Fruit fly (Drosophila melanogaster) whole organism, embryonic: ENCODE measurements around the gene Gdi.

ENCODE experiments used
- Antp ChIP-seq: fragments of 200-800 bp; sonication (Bioruptor generic); optimal IDR thresholded peaks from 3 replicates; lab custom pipeline; 2016; ENCODE audit warnings: missing biosample characterization, missing genetic modification characterization
- CG11456 ChIP-seq: fragments of 200-800 bp; sonication (Bioruptor generic); IDR thresholded peaks from 3 replicates; pipeline ENCODE4 v1.3.6; 2022; ENCODE audit warnings: missing biosample characterization, missing genetic modification characterization
- CG11504 ChIP-seq: fragments of 200-800 bp; sonication (Bioruptor generic); optimal IDR thresholded peaks from 3 replicates; lab custom pipeline; 2019; ENCODE audit warnings: missing biosample characterization, mild to moderate bottlenecking, missing genetic modification characterization, moderate library complexity
- CG13287 ChIP-seq: fragments of 200-800 bp; sonication (Bioruptor generic); IDR thresholded peaks from 2 replicates; pipeline ENCODE4 v1.3.6; 2022; ENCODE audit warnings: missing biosample characterization, missing genetic modification characterization; ENCODE audit not compliant: partially characterized antibody
- CG14050 ChIP-seq: fragments of 200-800 bp; sonication (Bioruptor generic); IDR thresholded peaks from 3 replicates; pipeline ENCODE4 v1.3.6; 2022; ENCODE audit warnings: missing biosample characterization, missing genetic modification characterization
- CG14710 ChIP-seq: fragments of 200-800 bp; sonication (Bioruptor generic); optimal IDR thresholded peaks from 3 replicates; lab custom pipeline; 2019; ENCODE audit warnings: missing biosample characterization, mild to moderate bottlenecking, missing genetic modification characterization, moderate library complexity
- CG15479 ChIP-seq: fragments of 200-800 bp; sonication (Bioruptor generic); optimal IDR thresholded peaks from 3 replicates; lab custom pipeline; 2019; ENCODE audit warnings: missing biosample characterization, mild to moderate bottlenecking, missing genetic modification characterization, moderate library complexity
- CG16863 ChIP-seq: fragments of 200-800 bp; sonication (Bioruptor generic); optimal IDR thresholded peaks from 3 replicates; lab custom pipeline; 2016; ENCODE audit warnings: missing biosample characterization, missing genetic modification characterization
- CG17359 ChIP-seq: fragments of 200-800 bp; sonication (Bioruptor generic); optimal IDR thresholded peaks from 3 replicates; lab custom pipeline; 2018; ENCODE audit warnings: missing biosample characterization, mild to moderate bottlenecking, missing genetic modification characterization, moderate library complexity
- CG18262 ChIP-seq: fragments of 200-800 bp; optimal IDR thresholded peaks from 3 replicates; lab custom pipeline; 2019; ENCODE audit warnings: missing biosample characterization, mild to moderate bottlenecking, missing genetic modification characterization, moderate library complexity
- CG18619 ChIP-seq: fragments of 200-800 bp; sonication (Bioruptor generic); optimal IDR thresholded peaks from 3 replicates; lab custom pipeline; 2017; ENCODE audit warnings: missing biosample characterization, mild to moderate bottlenecking, missing genetic modification characterization
- CG4328 ChIP-seq: fragments of 200-800 bp; sonication (Bioruptor generic); optimal IDR thresholded peaks from 3 replicates; lab custom pipeline; 2017; ENCODE audit warnings: missing biosample characterization, missing genetic modification reagents, missing genetic modification characterization
- CG4424 ChIP-seq: fragments of 200-800 bp; sonication (Bioruptor generic); optimal IDR thresholded peaks from 3 replicates; lab custom pipeline; 2016; ENCODE audit warnings: missing biosample characterization, missing genetic modification characterization
- CG8290 ChIP-seq, 3 experiments: fragments of 200-800 bp; sonication (Bioruptor generic); optimal IDR thresholded peaks; 2 replicates each; lab custom pipeline; 2016 to 2019; ENCODE audit warnings: missing biosample characterization in 3 of 3, missing genetic modification characterization in 3 of 3, mild to moderate bottlenecking in 2 of 3, moderate library complexity in 1 of 3
- CG9215 ChIP-seq: fragments of 200-800 bp; sonication (Bioruptor generic); IDR thresholded peaks from 2 replicates; pipeline ENCODE4 v1.3.6; 2022; ENCODE audit warnings: missing biosample characterization, missing genetic modification characterization
- CG9727 ChIP-seq: fragments of 200-800 bp; sonication (Bioruptor generic); optimal IDR thresholded peaks from 3 replicates; lab custom pipeline; 2017; ENCODE audit warnings: missing biosample characterization, mild to moderate bottlenecking, missing genetic modification characterization
- CoRest ChIP-seq: fragments of 200-800 bp; sonication (Bioruptor generic); optimal IDR thresholded peaks from 3 replicates; lab custom pipeline; 2018; ENCODE audit warnings: missing biosample characterization, mild to moderate bottlenecking, missing genetic modification characterization, moderate library complexity
- E2f2 ChIP-seq: fragments of 200-800 bp; sonication (Bioruptor generic); IDR thresholded peaks from 2 replicates; pipeline ENCODE4 v1.3.6; 2022; ENCODE audit warnings: missing biosample characterization, missing genetic modification characterization
- Eip74EF ChIP-seq, 2 experiments: fragments of 200-800 bp in 1 of 2; fragments of >200 bp in 1 of 2; sonication (Bioruptor generic) in 1 of 2; optimal IDR thresholded peaks; 2 replicates each; lab custom pipeline; 2017 to 2019; ENCODE audit warnings: missing biosample characterization in 2 of 2, missing genetic modification characterization in 2 of 2, mild to moderate bottlenecking in 1 of 2, moderate library complexity in 1 of 2
- Ets65A ChIP-seq: fragments of 200-800 bp; sonication (Bioruptor generic); peaks from one replicate; lab custom pipeline; 2016; ENCODE audit warnings: missing biosample characterization, missing genetic modification characterization
- HLH3B ChIP-seq: fragments of 200-800 bp; sonication (Bioruptor generic); IDR thresholded peaks from 2 replicates; pipeline ENCODE4 v1.3.6; 2022; ENCODE audit warnings: missing biosample characterization, missing genetic modification characterization
- Hr3 ChIP-seq: fragments of 200-800 bp; sonication (Bioruptor generic); optimal IDR thresholded peaks from 3 replicates; lab custom pipeline; 2016; ENCODE audit warnings: missing biosample characterization, missing genetic modification characterization
- Hr51 ChIP-seq, 2 experiments: fragments of 200-800 bp; sonication (Bioruptor generic); optimal IDR thresholded peaks; 2 replicates in 1 of 2; 3 replicates in 1 of 2; lab custom pipeline; 2016 to 2018; ENCODE audit warnings: missing biosample characterization in 2 of 2, missing genetic modification characterization in 2 of 2, mild to moderate bottlenecking in 1 of 2, moderate library complexity in 1 of 2
- Oli ChIP-seq: fragments of 200-800 bp; sonication (Bioruptor generic); optimal IDR thresholded peaks from 2 replicates; lab custom pipeline; 2018; ENCODE audit warnings: missing biosample characterization, mild to moderate bottlenecking, missing genetic modification characterization, moderate library complexity
- Sox100B ChIP-seq: fragments of 200-800 bp; sonication (Bioruptor generic); optimal IDR thresholded peaks from 3 replicates; lab custom pipeline; 2018; ENCODE audit warnings: missing biosample characterization, mild to moderate bottlenecking, missing genetic modification characterization
- Trl ChIP-seq, 3 experiments: fragments of >200 bp in 2 of 3; fragments of 200-800 bp in 1 of 3; sonication (Bioruptor generic) in 1 of 3; optimal IDR thresholded peaks; 2 replicates in 1 of 3; 3 replicates in 2 of 3; lab custom pipeline; 2016 to 2017; ENCODE audit warnings: missing biosample characterization in 1 of 3, missing genetic modification characterization in 1 of 3
- dmrt11E ChIP-seq: fragments of 200-800 bp; sonication (Bioruptor generic); optimal IDR thresholded peaks from 3 replicates; lab custom pipeline; 2018; ENCODE audit warnings: missing biosample characterization, mild to moderate bottlenecking, missing genetic modification characterization, moderate library complexity
- esg ChIP-seq: fragments of 200-800 bp; sonication (Bioruptor generic); conservative IDR thresholded peaks from 2 replicates; pipeline ENCODE4 v1.3.6; 2022; ENCODE audit warnings: missing biosample characterization, missing genetic modification characterization
- exex ChIP-seq: fragments of 200-800 bp; sonication (Bioruptor generic); optimal IDR thresholded peaks from 4 replicates; lab custom pipeline; 2018; ENCODE audit warnings: missing biosample characterization, mild to moderate bottlenecking, missing genetic modification characterization, moderate library complexity
- fd64A ChIP-seq: fragments of 200-800 bp; sonication (Bioruptor generic); optimal IDR thresholded peaks from 3 replicates; lab custom pipeline; 2018; ENCODE audit warnings: missing biosample characterization, mild to moderate bottlenecking, missing genetic modification characterization
- gem ChIP-seq: fragments of 200-800 bp; sonication (Bioruptor generic); optimal IDR thresholded peaks from 2 replicates; lab custom pipeline; 2019; ENCODE audit warnings: missing biosample characterization, mild to moderate bottlenecking, missing genetic modification characterization, moderate library complexity
- kni ChIP-seq: fragments of 200-800 bp; sonication (Bioruptor generic); optimal IDR thresholded peaks from 3 replicates; lab custom pipeline; 2017; ENCODE audit warnings: mild to moderate bottlenecking, missing biosample characterization, missing genetic modification reagents, missing genetic modification characterization
- lilli ChIP-seq: fragments of 200-800 bp; sonication (Bioruptor generic); optimal IDR thresholded peaks from 3 replicates; lab custom pipeline; 2016; ENCODE audit warnings: missing biosample characterization, missing genetic modification characterization
- lmd ChIP-seq: fragments of 200-800 bp; sonication (Bioruptor generic); IDR thresholded peaks from 2 replicates; pipeline ENCODE4 v1.3.6; 2022; ENCODE audit warnings: missing biosample characterization, missing genetic modification characterization
- maf-S ChIP-seq: fragments of 200-800 bp; sonication (Bioruptor generic); optimal IDR thresholded peaks from 2 replicates; lab custom pipeline; 2016; ENCODE audit warnings: missing biosample characterization, missing genetic modification characterization
- mirr ChIP-seq: fragments of 200-800 bp; sonication (Bioruptor generic); optimal IDR thresholded peaks from 3 replicates; lab custom pipeline; 2018; ENCODE audit warnings: missing biosample characterization, mild to moderate bottlenecking, missing genetic modification characterization
- nmo ChIP-seq: fragments of 200-800 bp; sonication (Bioruptor generic); optimal IDR thresholded peaks from 2 replicates; lab custom pipeline; 2018; ENCODE audit warnings: missing biosample characterization, mild to moderate bottlenecking, missing genetic modification characterization, moderate library complexity
- pho ChIP-seq: fragments of 200-800 bp; sonication (Bioruptor generic); optimal IDR thresholded peaks from 2 replicates; lab custom pipeline; 2016; ENCODE audit warnings: missing biosample characterization, missing genetic modification characterization
- pnt ChIP-seq: fragments of 200-800 bp; sonication (Bioruptor generic); optimal IDR thresholded peaks from 3 replicates; lab custom pipeline; 2016; ENCODE audit warnings: missing biosample characterization, missing genetic modification characterization
- psq ChIP-seq: fragments of 200-800 bp; sonication (Bioruptor generic); optimal IDR thresholded peaks from 2 replicates; lab custom pipeline; 2017; ENCODE audit warnings: missing biosample characterization, missing genetic modification characterization
- stc ChIP-seq: fragments of 200-800 bp; sonication (Bioruptor generic); IDR thresholded peaks from 2 replicates; pipeline ENCODE4 v1.3.6; 2022; ENCODE audit warnings: missing biosample characterization, missing genetic modification characterization
- wdn ChIP-seq: fragments of 200-800 bp; sonication (Bioruptor generic); IDR thresholded peaks from 2 replicates; pipeline ENCODE4 v1.3.6; 2022; ENCODE audit warnings: missing biosample characterization, missing genetic modification characterization
- z ChIP-seq: fragments of 200-800 bp; sonication (Bioruptor generic); IDR thresholded peaks from 3 replicates; pipeline ENCODE4 v1.3.6; 2022; ENCODE audit warnings: missing biosample characterization, missing genetic modification characterization

Gene Gdi

dm6 chr2L:9449257-9449972, 45.3 kb downstream of the Gdi start (continued):
- TF ChIP-seq CG15479 (GFP tag; lab: Kevin White, UChicago): peak; percentile 87
- peak; percentile 92 for TF ChIP-seq CG14050 (GFP tag; lab: Robert Waterston, UW)
- TF ChIP-seq Trl (optimal IDR thresholded peaks at IDR 0.05; lab: Kevin White, UChicago): peak; percentile 92 to 95
- peak; percentile 91 for TF ChIP-seq Trl (GFP tag; optimal IDR thresholded peaks at IDR 0.05; lab: Kevin White, UChicago)
- TF ChIP-seq CG4424 (GFP tag; lab: Kevin White, UChicago): peak; percentile 95
- peak; percentile 90 for TF ChIP-seq psq (GFP tag; lab: Kevin White, UChicago)
- TF ChIP-seq pho (GFP tag; lab: Kevin White, UChicago): peak; percentile 72
- peak; percentile 91 for TF ChIP-seq CG17359
- TF ChIP-seq z (GFP tag; lab: Robert Waterston, UW): peak; percentile 95
- TF ChIP-seq stc (GFP tag; lab: Robert Waterston, UW): peak; percentile 93
- peak; percentile 98 for TF ChIP-seq CG18619 (GFP tag; lab: Kevin White, UChicago)
- peak; percentile 96 for TF ChIP-seq Hr3 (GFP tag; lab: Kevin White, UChicago)
- TF ChIP-seq CG9215 (GFP tag; lab: Robert Waterston, UW): peak; percentile 96
- peak; percentile 92 for TF ChIP-seq CG11456 (GFP tag; lab: Robert Waterston, UW)
- TF ChIP-seq CoRest: peak; percentile 98

- TF ChIP-seq dmrt11E (tag; lab: Kevin White, UChicago) (no peak), Sox100B (GFP tag; lab: Kevin White, UChicago) (peak; percentile 10), Antp (GFP tag; lab: Kevin White, UChicago) (peak; percentile 14), CG14710 (peak; percentile 33), CG16863 (peak; percentile 14), gem (tag; lab: Kevin White, UChicago) (peak; percentile 12), Ets65A (GFP tag; lab: Kevin White, UChicago) (peak; percentile 93), lilli (GFP tag; lab: Kevin White, UChicago) (peak; percentile 3), lmd (GFP tag; lab: Robert Waterston, UW) (peak; percentile 8), CG4328 (GFP tag; lab: Kevin White, UChicago) (no peak), CG8290 (GFP tag; optimal IDR thresholded peaks at IDR 0.05; lab: Kevin White, UChicago) (no peak), CG8290 (tag; optimal IDR thresholded peaks at IDR 0.05; lab: Kevin White, UChicago) (peak in 1 of 2 experiments; percentile 27), nmo (peak; percentile 22), fd64A (GFP tag; lab: Kevin White, UChicago) (no peak), pnt (GFP tag; lab: Kevin White, UChicago) (peak; percentile 16), z (GFP tag; lab: Robert Waterston, UW) (peak; percentile 73; the same call in 2 of the 3 replicates), HLH3B (GFP tag; lab: Robert Waterston, UW) (no peak), CG9727 (GFP tag; lab: Kevin White, UChicago) (peak; percentile 45), mirr (GFP tag; lab: Kevin White, UChicago) (peak; percentile 76), CG11504 (tag; lab: Kevin White, UChicago) (peak; percentile 31), E2f2 (GFP tag; lab: Robert Waterston, UW) (0 out of 2 replicates have a peak, but pooled peaks have one; percentile 1), CG18262 (peak; percentile 39), kni (GFP tag; lab: Kevin White, UChicago) (peak; percentile 37), esg (no peak; the same call in 1 of the 2 replicates), wdn (0 out of 2 replicates have a peak, but pooled peaks have one; percentile 9), CG11456 (GFP tag; lab: Robert Waterston, UW) (peak; percentile 7; the same call in 1 of the 3 replicates), Hr51 (GFP tag; optimal IDR thresholded peaks at IDR 0.05; lab: Kevin White, UChicago) (peak in 1 of 2 experiments; percentile 17), exex (peak; percentile 81), CG13287 (0 out of 2 replicates have a peak, but pooled peaks have one; percentile 22), Eip74EF (GFP tag; optimal IDR thresholded peaks at IDR 0.05; lab: Kevin White, UChicago) (no peak), maf-S (GFP tag; lab: Kevin White, UChicago) (peak; percentile 17), Oli (tag; lab: Kevin White, UChicago) (peak; percentile 35)
These were observed 46.1 kb downstream of the Gdi start for dm6 chr2L:9448322-9449256.
